Fruit fly (Drosophila melanogaster) whole organism, adult: ENCODE measurements around the gene CG6738.

Experiments used
- CG11617 ChIP-seq: fragments of 200-800 bp; sonication (Bioruptor generic); optimal IDR thresholded peaks from 2 replicates; lab custom pipeline; 2017; ENCODE audit warnings: mild to moderate bottlenecking, missing biosample characterization, missing genetic modification reagents, missing genetic modification characterization
- CG5204 ChIP-seq: fragments of 200-800 bp; sonication (Bioruptor generic); optimal IDR thresholded peaks from 2 replicates; lab custom pipeline; 2016; ENCODE audit warnings: missing biosample characterization, missing genetic modification characterization
- Clk ChIP-seq: fragments of 200-800 bp; sonication (Bioruptor generic); optimal IDR thresholded peaks from 2 replicates; lab custom pipeline; 2017; ENCODE audit warnings: missing biosample characterization, missing genetic modification characterization
- tj ChIP-seq: fragments of 200-800 bp; sonication (Bioruptor generic); optimal IDR thresholded peaks from 3 replicates; lab custom pipeline; 2017; ENCODE audit warnings: missing biosample characterization, mild to moderate bottlenecking, missing genetic modification characterization, moderate library complexity
- toe ChIP-seq: fragments of 200-800 bp; sonication (Bioruptor generic); optimal IDR thresholded peaks from 2 replicates; lab custom pipeline; 2016; ENCODE audit warnings: missing biosample characterization, missing genetic modification characterization

dm6 chr3R:23141113-23141512 is 41.8 kb downstream of the CG6738 start:
- no peak for TF ChIP-seq CG11617 (GFP tag; lab: Kevin White, UChicago)
- no peak for TF ChIP-seq toe
- no peak for TF ChIP-seq CG5204 (GFP tag; lab: Kevin White, UChicago)
- TF ChIP-seq Clk = no peak
- no peak for TF ChIP-seq tj
